Fruit fly (Drosophila melanogaster): ENCODE data around the gene CG4576.

The CG4576 gene

dm6 chr3R:15825521-15825920, at the start of gene CG4576:
Gene CG4576, plus strand, starts transcription at chr3R:15825747.
- peak; percentile 15 for TF ChIP-seq EcR (GFP tag; optimal IDR thresholded peaks at IDR 0.05)
- no peak for TF ChIP-seq Pif1B (GFP tag; optimal IDR thresholded peaks at IDR 0.05)
- TF ChIP-seq CG34367 (tag; optimal IDR thresholded peaks at IDR 0.05): no peak
- TF ChIP-seq Ets98B (GFP tag; IDR thresholded peaks at IDR 0.05): no peak

- TF ChIP-seq rn (GFP tag; IDR thresholded peaks at IDR 0.05): no peak
- no peak for TF ChIP-seq EcR (GFP tag; optimal IDR thresholded peaks at IDR 0.05)
- no peak for TF ChIP-seq CG10348 (GFP tag; IDR thresholded peaks at IDR 0.05)
- no peak for TF ChIP-seq fd96Ca (GFP tag; IDR thresholded peaks at IDR 0.05)
- TF ChIP-seq Ets98B (GFP tag; IDR thresholded peaks at IDR 0.05): no peak
- TF ChIP-seq CG4496 (GFP tag; IDR thresholded peaks at IDR 0.05): no peak
- TF ChIP-seq gl (tag; optimal IDR thresholded peaks at IDR 0.05): no peak
- TF ChIP-seq CG8159 (tag; optimal IDR thresholded peaks at IDR 0.05): no peak
These were observed 46.0 kb upstream of the CG4576 start, which contains the start of gene CG5614 for dm6 chr3R:15779505-15779904. Gene CG5614, plus strand, starts transcription at chr3R:15779805.

- no peak for TF ChIP-seq Pif1B (GFP tag; optimal IDR thresholded peaks at IDR 0.05)
- no peak for TF ChIP-seq CG4496 (GFP tag; IDR thresholded peaks at IDR 0.05)
- TF ChIP-seq CG12605 (GFP tag; IDR thresholded peaks at IDR 0.05): no peak
- TF ChIP-seq CG34367 (tag; optimal IDR thresholded peaks at IDR 0.05): no peak
- TF ChIP-seq Snoo (tag; optimal IDR thresholded peaks at IDR 0.05): no peak
- no peak for TF ChIP-seq CG13204 (GFP tag; optimal IDR thresholded peaks at IDR 0.05)
- TF ChIP-seq Pif1A (GFP tag; optimal IDR thresholded peaks at IDR 0.05): no peak
- TF ChIP-seq gl (tag; optimal IDR thresholded peaks at IDR 0.05): no peak
- TF ChIP-seq CG10348 (GFP tag; IDR thresholded peaks at IDR 0.05): no peak
These were observed 41.2 kb upstream of the CG4576 start for dm6 chr3R:15784298-15784697.

- no peak for TF ChIP-seq CG10348 (GFP tag; IDR thresholded peaks at IDR 0.05)
These were observed 39.0 kb upstream of the CG4576 start, which contains the start of gene CG9590 for dm6 chr3R:15786538-15786937. Gene CG9590, plus strand, starts transcription at chr3R:15786703.

DNA sequence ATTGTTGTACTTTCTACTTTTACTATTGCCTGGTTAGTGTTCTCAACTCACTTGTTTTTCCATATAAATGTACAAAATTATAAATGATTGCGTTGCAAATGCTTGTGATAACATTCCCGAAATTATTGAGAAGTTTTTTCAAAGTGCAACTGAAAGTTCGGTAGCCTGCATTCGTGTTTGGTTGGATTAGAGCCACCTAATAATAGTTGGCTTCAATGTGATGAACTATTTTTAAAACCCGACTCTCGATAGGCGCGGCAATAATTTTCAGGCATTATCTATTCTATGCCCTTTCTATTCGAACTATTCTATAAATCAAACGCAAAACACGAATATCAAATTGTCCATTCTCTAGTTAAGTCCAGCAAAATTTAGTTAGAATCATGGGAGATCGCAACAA, 37.3 kb upstream of the CG4576 start, which contains the start of gene Uros2:
Uros2 (plus strand) TSS at position 301 of the 400 bp plus-strand sequence.
- TF ChIP-seq CG4496 (GFP tag; IDR thresholded peaks at IDR 0.05): no peak
- TF ChIP-seq CG13204 (GFP tag; optimal IDR thresholded peaks at IDR 0.05): no peak
- TF ChIP-seq CG8159 (tag; optimal IDR thresholded peaks at IDR 0.05): no peak
- TF ChIP-seq CG9948 (tag; optimal IDR thresholded peaks at IDR 0.05): no peak
- no peak for TF ChIP-seq Snoo (tag; optimal IDR thresholded peaks at IDR 0.05)
- no peak for TF ChIP-seq fd96Ca (GFP tag; IDR thresholded peaks at IDR 0.05)
- no peak for TF ChIP-seq Ets98B (GFP tag; IDR thresholded peaks at IDR 0.05)
- no peak for TF ChIP-seq CG8301 (tag; optimal IDR thresholded peaks at IDR 0.05)
- TF ChIP-seq CG34367 (tag; optimal IDR thresholded peaks at IDR 0.05): no peak

DNA sequence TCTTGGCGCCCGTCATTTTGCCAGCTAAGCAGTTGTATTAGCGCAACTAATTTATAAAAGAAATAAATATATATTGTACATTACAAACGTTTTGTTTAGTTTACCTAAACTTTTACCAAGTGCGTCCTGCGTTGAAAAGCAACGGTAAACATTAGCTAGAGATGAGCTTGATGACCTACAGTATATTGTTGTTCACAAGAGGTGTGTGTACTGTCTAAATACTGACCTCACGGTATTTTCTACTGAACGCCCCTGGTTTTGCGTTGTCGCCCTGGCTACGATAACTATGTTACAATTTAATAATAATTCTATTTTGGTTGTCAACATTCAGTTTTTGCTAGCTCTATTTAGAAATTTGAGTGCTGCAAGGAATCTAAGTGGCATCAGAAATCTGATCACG, 33.1 kb upstream of the CG4576 start, which contains the start of gene Acyp2:
Acyp2 (plus strand) TSS at position 262 of the 400 bp plus-strand sequence.
- no peak for TF ChIP-seq Snoo (tag; optimal IDR thresholded peaks at IDR 0.05)
- TF ChIP-seq D1 (tag; optimal IDR thresholded peaks at IDR 0.05): no peak
- TF ChIP-seq CG13204 (GFP tag; optimal IDR thresholded peaks at IDR 0.05): no peak
- TF ChIP-seq CG34367 (tag; optimal IDR thresholded peaks at IDR 0.05): no peak
- no peak for TF ChIP-seq CG8159 (tag; optimal IDR thresholded peaks at IDR 0.05)
- TF ChIP-seq rn (GFP tag; IDR thresholded peaks at IDR 0.05): no peak
- no peak for TF ChIP-seq Pif1B (GFP tag; optimal IDR thresholded peaks at IDR 0.05)
- TF ChIP-seq EcR (GFP tag; optimal IDR thresholded peaks at IDR 0.05): no peak
- TF ChIP-seq CG17806 (tag; optimal IDR thresholded peaks at IDR 0.05): no peak
- TF ChIP-seq Ets98B (GFP tag; IDR thresholded peaks at IDR 0.05): no peak
- no peak for TF ChIP-seq CG14655 (GFP tag; optimal IDR thresholded peaks at IDR 0.05)

DNA sequence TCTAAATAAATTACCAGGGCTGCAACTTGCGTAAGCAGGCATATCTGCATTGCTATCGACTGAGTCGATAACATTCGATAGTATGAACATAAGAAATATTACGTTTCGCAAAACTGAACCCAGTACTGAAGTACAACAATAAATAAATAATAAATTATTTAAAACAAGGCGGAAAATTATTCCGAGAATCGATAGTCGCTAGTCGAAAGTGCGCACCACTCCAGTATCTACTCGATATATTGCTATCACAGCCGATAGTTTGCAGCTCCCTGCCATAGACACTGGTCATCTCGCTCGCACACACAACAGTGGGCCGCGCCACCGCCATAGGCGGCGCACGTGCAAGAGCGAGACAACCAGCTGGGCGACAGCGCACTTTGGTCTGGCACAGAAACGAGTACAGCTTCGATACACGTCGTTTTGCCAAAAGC, 32.2 kb upstream of the CG4576 start, which contains the start of gene nsl1:
nsl1 (plus strand) TSS at position 411 of the 431 bp plus-strand sequence.
- TF ChIP-seq CG10348 (GFP tag; IDR thresholded peaks at IDR 0.05) (no peak), Pif1B (GFP tag; optimal IDR thresholded peaks at IDR 0.05) (peak; percentile 63), CG8159 (tag; optimal IDR thresholded peaks at IDR 0.05) (peak; percentile 34), EcR (GFP tag; optimal IDR thresholded peaks at IDR 0.05) (no peak), fd96Ca (GFP tag; IDR thresholded peaks at IDR 0.05) (peak; percentile 39; the same call in 1 of the 3 replicates), CG12605 (GFP tag; IDR thresholded peaks at IDR 0.05) (0 out of 2 replicates have a peak, but pooled peaks have one; percentile 22), CG17806 (tag; optimal IDR thresholded peaks at IDR 0.05) (no peak), gl (tag; optimal IDR thresholded peaks at IDR 0.05) (peak; percentile 56), CG34367 (tag; optimal IDR thresholded peaks at IDR 0.05) (peak; percentile 4), rn (GFP tag; IDR thresholded peaks at IDR 0.05) (0 out of 2 replicates have a peak, but pooled peaks have one; percentile 18), Pif1A (GFP tag; optimal IDR thresholded peaks at IDR 0.05) (no peak), CG9948 (tag; optimal IDR thresholded peaks at IDR 0.05) (no peak), Snoo (tag; optimal IDR thresholded peaks at IDR 0.05) (peak; percentile 58), CG14655 (GFP tag; optimal IDR thresholded peaks at IDR 0.05) (no peak), CG13204 (GFP tag; optimal IDR thresholded peaks at IDR 0.05) (no peak), CG32121 (GFP tag; IDR thresholded peaks at IDR 0.05) (no peak), CG4496 (GFP tag; IDR thresholded peaks at IDR 0.05) (peak; percentile 72; the same call in 2 of the 3 replicates), D1 (tag; optimal IDR thresholded peaks at IDR 0.05) (no peak), CG15710 (tag; optimal IDR thresholded peaks at IDR 0.05) (peak; percentile 31), CG8301 (tag; optimal IDR thresholded peaks at IDR 0.05) (no peak), Ets98B (GFP tag; IDR thresholded peaks at IDR 0.05) (peak; percentile 51)

Data from whole organism, pupa.